Worm (Caenorhabditis elegans) whole organism, late embryonic: ENCODE data around the gene ZC21.6.

Experiments used
- ahr-1 ChIP-seq: sonication (generic microtip); optimal IDR thresholded peaks from 2 replicates; lab custom pipeline; 2016; ENCODE audit warnings: missing genetic modification characterization, missing compliant biosample characterization
- nfya-1 ChIP-seq: sonication (generic microtip); optimal IDR thresholded peaks from 2 replicates; lab custom pipeline; 2017; ENCODE audit warnings: missing genetic modification characterization, mild to moderate bottlenecking, missing compliant biosample characterization, antibody characterized with exemption, moderate library complexity
- ztf-16 ChIP-seq: sonication (generic microtip); optimal IDR thresholded peaks from 2 replicates; lab custom pipeline; 2017; ENCODE audit warnings: missing genetic modification characterization, missing compliant biosample characterization

ce11 chrIII:8593620-8594019, 48.2 kb upstream of the ZC21.6 start, which contains the start of gene C06E1.7:
- no peak for TF ChIP-seq ztf-16 (tag; lab: Kevin White, UChicago)
- no peak for TF ChIP-seq nfya-1 (tag; lab: Kevin White, UChicago)
- no peak for TF ChIP-seq ahr-1 (tag; lab: Kevin White, UChicago)
